Worm (Caenorhabditis elegans) whole organism, L4 larva: ENCODE measurements around the gene inf-1.
A peak's percentile ranks its signal among the peaks of the same experiment; 100 is the strongest.

Experiments
- F10B5.3 ChIP-seq: sonication (generic microtip); optimal IDR thresholded peaks from 2 replicates; lab custom pipeline; 2016; ENCODE audit warnings: mild to moderate bottlenecking, missing genetic modification characterization, missing compliant biosample characterization
- R02D3.7 ChIP-seq: fragments of 150-350 bp; sonication (generic microtip); optimal IDR thresholded peaks from 3 replicates; lab custom pipeline; 2014; ENCODE audit warnings: missing biosample characterization, missing genetic modification characterization
- T20F7.1 ChIP-seq: fragments of 200-800 bp; sonication (Bioruptor generic); optimal IDR thresholded peaks from 2 replicates; lab custom pipeline; 2018; ENCODE audit warnings: mild to moderate bottlenecking, missing genetic modification characterization, missing compliant biosample characterization
- T26A8.4 ChIP-seq: fragments of 200-800 bp; sonication (Bioruptor generic); IDR thresholded peaks from 2 replicates; pipeline ENCODE4 v1.3.6; 2022; ENCODE audit warnings: missing genetic modification characterization, missing compliant biosample characterization
- ZK337.2 ChIP-seq: fragments of 200-800 bp; sonication (Bioruptor generic); IDR thresholded peaks from 2 replicates; pipeline ENCODE4 v1.3.6; 2022; ENCODE audit warnings: missing genetic modification reagents, missing genetic modification characterization, missing compliant biosample characterization
- ZK546.5 ChIP-seq, 2 experiments: sonication (generic microtip); optimal IDR thresholded peaks; 2 replicates each; lab custom pipeline; 2017; ENCODE audit warnings: missing biosample characterization in 2 of 2, missing genetic modification characterization in 2 of 2
- aly-2 ChIP-seq: sonication (generic microtip); optimal IDR thresholded peaks from 2 replicates; lab custom pipeline; 2018; ENCODE audit warnings: missing biosample characterization, missing genetic modification characterization
- ama-1 ChIP-seq: fragments of 150-350 bp; optimal IDR thresholded peaks from 2 replicates; lab custom pipeline; 2014; ENCODE audit warnings: inconsistent platforms, mixed read lengths
- ceh-28 ChIP-seq: fragments of 150-350 bp; optimal IDR thresholded peaks from 2 replicates; lab custom pipeline; 2014; ENCODE audit warnings: missing biosample characterization, missing genetic modification reagents, missing genetic modification characterization
- ceh-62 ChIP-seq: sonication (generic microtip); optimal IDR thresholded peaks from 2 replicates; lab custom pipeline; 2017; ENCODE audit warnings: missing biosample characterization, missing genetic modification characterization
- cey-2 ChIP-seq: sonication (generic microtip); optimal IDR thresholded peaks from 3 replicates; lab custom pipeline; 2017; ENCODE audit warnings: missing genetic modification characterization, mild to moderate bottlenecking, missing compliant biosample characterization, antibody characterized with exemption, borderline replicate concordance; ENCODE audit not compliant: insufficient read depth
- ctbp-1 ChIP-seq: fragments of 200-800 bp; sonication (Bioruptor generic); IDR thresholded peaks from 2 replicates; pipeline ENCODE4 v1.3.6; 2022; ENCODE audit warnings: missing genetic modification reagents, missing genetic modification characterization, missing compliant biosample characterization
- daf-12 ChIP-seq: fragments of 150-350 bp; optimal IDR thresholded peaks from 2 replicates; lab custom pipeline; 2014; ENCODE audit warnings: missing biosample characterization, missing genetic modification reagents, missing genetic modification characterization
- daf-16 ChIP-seq, 3 experiments: sonication (generic microtip); optimal IDR thresholded peaks; 2 replicates each; lab custom pipeline; 2016 to 2017; ENCODE audit warnings: missing genetic modification characterization in 3 of 3, missing genetic modification reagents in 3 of 3, mild to moderate bottlenecking in 2 of 3, missing compliant biosample characterization in 2 of 3, missing biosample characterization in 1 of 3, moderate library complexity in 1 of 3
- daf-19 ChIP-seq: fragments of 200-800 bp; sonication (Bioruptor generic); conservative IDR thresholded peaks from 2 replicates; pipeline ENCODE4 v1.3.6; 2022; ENCODE audit warnings: missing genetic modification characterization, missing compliant biosample characterization
- dmd-6 ChIP-seq: fragments of 200-800 bp; sonication (Bioruptor generic); IDR thresholded peaks from 2 replicates; pipeline ENCODE4 v1.3.6; 2022; ENCODE audit warnings: missing genetic modification reagents, missing genetic modification characterization, missing compliant biosample characterization
- dmd-9 ChIP-seq: fragments of 200-800 bp; sonication (Bioruptor generic); IDR thresholded peaks from 2 replicates; pipeline ENCODE4 v1.3.6; 2022; ENCODE audit warnings: missing genetic modification reagents, missing genetic modification characterization, missing compliant biosample characterization
- egl-27 ChIP-seq: sonication (generic microtip); optimal IDR thresholded peaks from 3 replicates; lab custom pipeline; 2017; ENCODE audit warnings: missing biosample characterization, missing genetic modification reagents, missing genetic modification characterization
- hlh-11 ChIP-seq: fragments of 200-800 bp; sonication (Bioruptor generic); optimal IDR thresholded peaks from 2 replicates; lab custom pipeline; 2018; ENCODE audit warnings: mild to moderate bottlenecking, missing genetic modification characterization, missing compliant biosample characterization
- lim-7 ChIP-seq: fragments of 200-800 bp; sonication (Bioruptor generic); IDR thresholded peaks from 2 replicates; pipeline ENCODE4 v1.3.6; 2022; ENCODE audit warnings: missing genetic modification characterization, missing compliant biosample characterization
- lin-29 ChIP-seq: fragments of 200-800 bp; sonication (Bioruptor generic); IDR thresholded peaks from 2 replicates; pipeline ENCODE4 v1.3.6; 2022; ENCODE audit warnings: missing genetic modification reagents, missing genetic modification characterization, missing compliant biosample characterization
- lir-3 ChIP-seq: sonication (generic microtip); optimal IDR thresholded peaks from 2 replicates; lab custom pipeline; 2016; ENCODE audit warnings: mild to moderate bottlenecking, missing genetic modification characterization, missing compliant biosample characterization
- lsy-2 ChIP-seq, 2 experiments: fragments of 150-350 bp in 1 of 2; sonication (generic microtip) in 1 of 2; optimal IDR thresholded peaks; 2 replicates each; lab custom pipeline; 2014 to 2017; ENCODE audit warnings: missing biosample characterization in 2 of 2, missing genetic modification characterization in 2 of 2
- mep-1 ChIP-seq: fragments of 150-350 bp; sonication (generic microtip); optimal IDR thresholded peaks from 3 replicates; lab custom pipeline; 2014; ENCODE audit warnings: missing biosample characterization, missing genetic modification characterization
- mxl-3 ChIP-seq: fragments of 200-800 bp; sonication (Bioruptor generic); optimal IDR thresholded peaks from 2 replicates; lab custom pipeline; 2018; ENCODE audit warnings: mild to moderate bottlenecking, missing genetic modification characterization, missing compliant biosample characterization
- nhr-237 ChIP-seq: sonication (generic microtip); optimal IDR thresholded peaks from 2 replicates; lab custom pipeline; 2017; ENCODE audit warnings: missing biosample characterization, missing genetic modification characterization
- nhr-25 ChIP-seq: sonication (generic microtip); optimal IDR thresholded peaks from 2 replicates; lab custom pipeline; 2017; ENCODE audit warnings: missing genetic modification characterization, mild to moderate bottlenecking, missing compliant biosample characterization, antibody characterized with exemption, moderate library complexity, borderline replicate concordance; ENCODE audit not compliant: insufficient read depth
- nhr-28 ChIP-seq: fragments of 150-350 bp; optimal IDR thresholded peaks from 2 replicates; lab custom pipeline; 2014; ENCODE audit warnings: missing biosample characterization, missing genetic modification characterization
- nhr-48 ChIP-seq: sonication (generic microtip); optimal IDR thresholded peaks from 2 replicates; lab custom pipeline; 2016; ENCODE audit warnings: mild to moderate bottlenecking, missing genetic modification characterization, missing compliant biosample characterization
- nhr-6 ChIP-seq: fragments of 150-350 bp; optimal IDR thresholded peaks from 2 replicates; lab custom pipeline; 2014; ENCODE audit warnings: missing biosample characterization, missing genetic modification characterization
- nhr-76 ChIP-seq: fragments of 150-350 bp; optimal IDR thresholded peaks from 2 replicates; lab custom pipeline; 2014; ENCODE audit warnings: missing biosample characterization, missing genetic modification characterization
- pha-4 ChIP-seq, 2 experiments: fragments of 150-350 bp in 1 of 2; fragments of 200-800 bp in 1 of 2; sonication (Bioruptor generic) in 1 of 2; IDR thresholded peaks in 1 of 2; optimal IDR thresholded peaks in 1 of 2; 2 replicates each; pipeline versions ENCODE4 v1.3.6 to Lab custom; 2014 to 2022; ENCODE audit warnings: missing genetic modification characterization in 2 of 2, missing genetic modification reagents in 2 of 2, missing biosample characterization in 1 of 2, missing compliant biosample characterization in 1 of 2
- php-3 ChIP-seq: fragments of 200-800 bp; sonication (Bioruptor generic); IDR thresholded peaks from 2 replicates; pipeline ENCODE4 v1.3.6; 2022; ENCODE audit warnings: missing genetic modification reagents, missing genetic modification characterization, missing compliant biosample characterization
- skn-1 ChIP-seq: fragments of 150-350 bp; optimal IDR thresholded peaks from 2 replicates; lab custom pipeline; 2014; ENCODE audit warnings: missing biosample characterization, missing genetic modification characterization
- spr-1 ChIP-seq: sonication (generic microtip); optimal IDR thresholded peaks from 2 replicates; lab custom pipeline; 2016; ENCODE audit warnings: mild to moderate bottlenecking, missing genetic modification characterization, missing compliant biosample characterization
- unc-39 ChIP-seq: sonication (generic microtip); optimal IDR thresholded peaks from 2 replicates; lab custom pipeline; 2017; ENCODE audit warnings: missing biosample characterization, missing genetic modification characterization
- zfp-3 ChIP-seq: fragments of 200-800 bp; sonication (Bioruptor generic); conservative IDR thresholded peaks from 2 replicates; pipeline ENCODE4 v1.3.6; 2022; ENCODE audit warnings: missing genetic modification reagents, missing genetic modification characterization, missing compliant biosample characterization
- ztf-7 ChIP-seq: fragments of 150-350 bp; optimal IDR thresholded peaks from 2 replicates; lab custom pipeline; 2014; ENCODE audit warnings: missing biosample characterization, missing genetic modification characterization

The inf-1 gene

DNA sequence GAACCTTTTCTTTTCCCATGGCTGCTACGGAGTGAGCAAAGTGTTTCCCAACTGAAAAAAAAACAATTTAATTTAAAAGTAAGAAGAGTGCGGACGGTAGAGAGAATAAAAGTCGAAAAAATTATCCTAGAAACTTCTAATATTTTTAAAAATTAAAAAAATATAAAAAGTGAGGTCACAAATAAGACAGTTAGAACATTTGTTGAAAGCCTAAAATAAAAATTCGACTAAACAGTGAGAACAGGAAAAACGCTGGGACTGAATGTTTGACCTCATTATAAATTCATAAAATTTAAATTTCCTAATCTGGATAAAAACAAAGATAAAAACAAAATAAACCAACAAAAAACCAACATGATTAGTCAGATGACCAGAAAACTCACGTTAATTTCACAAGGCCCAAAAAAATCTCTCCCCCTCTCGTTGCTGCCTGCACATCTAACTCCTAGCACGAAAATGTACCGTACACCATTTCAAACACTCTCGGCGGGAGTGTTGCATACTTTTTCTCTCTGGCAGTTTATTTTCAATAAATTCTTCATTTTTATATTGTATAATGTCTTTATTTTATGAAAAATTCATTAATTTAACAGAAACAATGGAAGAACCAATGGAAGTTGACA lies 41.8 kb downstream of the inf-1 start, which contains the start of the genes eef-1A.1 and rfc-4 (continued):
- peak; percentile 66 for TF ChIP-seq nhr-48 (tag; lab: Kevin White, UChicago)
- peak; percentile 98 for TF ChIP-seq mep-1 (tag; lab: Kevin White, UChicago)
- TF ChIP-seq ctbp-1, result peak; percentile 78
- no peak for TF ChIP-seq skn-1 (tag; lab: Kevin White, UChicago)
- TF ChIP-seq F10B5.3 (tag; lab: Kevin White, UChicago), result peak; percentile 65
- TF ChIP-seq lin-29, result peak; percentile 65; the same call in 1 of the 2 replicates
- peak; percentile 96 for TF ChIP-seq nhr-6
- TF ChIP-seq nhr-28 (tag; lab: Kevin White, UChicago), result peak; percentile 94
- TF ChIP-seq ztf-7, result peak; percentile 88
- TF ChIP-seq T20F7.1 (GFP tag; lab: Kevin White, UChicago), result peak; percentile 97
- no peak for TF ChIP-seq daf-12
- TF ChIP-seq ceh-28, result no peak
- peak; percentile 48 for TF ChIP-seq nhr-76 (tag; lab: Kevin White, UChicago)
- TF ChIP-seq unc-39, result no peak
- TF ChIP-seq pha-4 (GFP tag; IDR thresholded peaks at IDR 0.05; lab: Robert Waterston, UW), result peak; percentile 76
- peak; percentile 99 for TF ChIP-seq pha-4 (tag; optimal IDR thresholded peaks at IDR 0.05; lab: Kevin White, UChicago)
- peak; percentile 81 for TF ChIP-seq zfp-3 (GFP tag; lab: Robert Waterston, UW)
- peak; percentile 95 for TF ChIP-seq nhr-25 (tag; lab: Kevin White, UChicago)
- peak; percentile 68; the same call in 1 of the 2 replicates for TF ChIP-seq lim-7 (GFP tag; lab: Robert Waterston, UW)
- TF ChIP-seq aly-2 (tag; lab: Kevin White, UChicago), result no peak
- TF ChIP-seq hlh-11, result peak; percentile 95
- peak; percentile 90 for TF ChIP-seq dmd-6 (GFP tag; lab: Robert Waterston, UW)
- no peak for TF ChIP-seq cey-2 (tag; lab: Kevin White, UChicago)
- TF ChIP-seq R02D3.7 (tag; lab: Kevin White, UChicago), result peak; percentile 11
- TF ChIP-seq php-3 (GFP tag; lab: Robert Waterston, UW), result peak; percentile 54; the same call in 1 of the 2 replicates
- peak; percentile 84 for TF ChIP-seq mxl-3 (GFP tag; lab: Kevin White, UChicago)
- TF ChIP-seq T26A8.4 (GFP tag; lab: Robert Waterston, UW), result peak; percentile 85
- TF ChIP-seq lir-3, result no peak
- TF ChIP-seq ceh-62 (tag; lab: Kevin White, UChicago), result peak; percentile 9
- no peak for TF ChIP-seq ZK337.2
- TF ChIP-seq dmd-9, result peak; percentile 81
- no peak for TF ChIP-seq daf-19 (GFP tag; lab: Robert Waterston, UW)
- TF ChIP-seq nhr-237 (tag; lab: Kevin White, UChicago), result peak; percentile 6
- TF ChIP-seq egl-27 (tag; lab: Kevin White, UChicago), result no peak
- peak; percentile 22 to 34 for TF ChIP-seq daf-16 (GFP tag; optimal IDR thresholded peaks at IDR 0.05; lab: Kevin White, UChicago)
- TF ChIP-seq daf-16 (tag; optimal IDR thresholded peaks at IDR 0.05; lab: Kevin White, UChicago), result peak; percentile 86
- TF ChIP-seq spr-1 (tag; lab: Kevin White, UChicago), result peak; percentile 82
- TF ChIP-seq ama-1 (lab: Kevin White, UChicago), result peak; percentile 66
- peak; percentile 79 to 99 for TF ChIP-seq ZK546.5 (tag; optimal IDR thresholded peaks at IDR 0.05; lab: Kevin White, UChicago)

DNA sequence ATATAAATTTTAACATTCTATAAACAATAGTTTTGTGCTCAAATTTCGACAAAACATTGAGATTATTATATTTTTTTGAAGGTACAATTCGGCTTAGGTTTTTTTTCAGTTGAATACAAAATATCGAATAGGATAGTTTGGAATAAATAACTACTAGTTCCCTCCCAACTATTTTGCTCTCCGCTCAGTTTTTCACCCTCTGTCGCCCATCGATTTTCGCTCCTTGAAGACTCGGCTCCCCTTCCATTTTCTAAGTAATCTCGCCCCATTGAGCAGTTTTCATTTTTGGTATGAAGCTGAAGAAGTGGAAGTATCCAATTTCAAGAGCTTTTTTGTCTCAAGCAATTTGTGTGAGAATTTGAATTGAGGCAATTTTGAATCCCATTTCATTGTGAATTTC lies 43.7 kb downstream of the inf-1 start, which contains the start of gene F31E3.2:
Gene F31E3.2, plus strand, starts transcription at position 301 of the 400 bp plus-strand sequence.
- TF ChIP-seq lsy-2 (tag; optimal IDR thresholded peaks at IDR 0.05; lab: Kevin White, UChicago) (peak in 1 of 2 experiments; percentile 43), zfp-3 (GFP tag; lab: Robert Waterston, UW) (no peak), R02D3.7 (tag; lab: Kevin White, UChicago) (no peak), T26A8.4 (GFP tag; lab: Robert Waterston, UW) (no peak), egl-27 (tag; lab: Kevin White, UChicago) (no peak)
